Fruit fly (Drosophila melanogaster) whole organism, embryonic: Measurements from ENCODE around the gene Pdi.

ENCODE experiments used
- BtbVII ChIP-seq: fragments of 200-800 bp; sonication (Bioruptor generic); optimal IDR thresholded peaks from 3 replicates; lab custom pipeline; 2017; ENCODE audit warnings: missing biosample characterization, mild to moderate bottlenecking, missing genetic modification characterization
- CG1024 ChIP-seq: fragments of 200-800 bp; sonication (Bioruptor generic); IDR thresholded peaks from 2 replicates; pipeline ENCODE4 v1.3.6; 2022; ENCODE audit warnings: missing biosample characterization, missing genetic modification characterization
- CG11247 ChIP-seq: fragments of 200-800 bp; sonication (Bioruptor generic); IDR thresholded peaks from 2 replicates; pipeline ENCODE4 v1.3.6; 2022; ENCODE audit warnings: missing biosample characterization, missing genetic modification characterization
- CG12104 ChIP-seq: fragments of 200-800 bp; sonication (Bioruptor generic); optimal IDR thresholded peaks from 3 replicates; lab custom pipeline; 2016; ENCODE audit warnings: missing biosample characterization, missing genetic modification characterization
- CG1233 ChIP-seq: fragments of 200-800 bp; sonication (Bioruptor generic); optimal IDR thresholded peaks from 4 replicates; lab custom pipeline; 2018; ENCODE audit warnings: missing biosample characterization, mild to moderate bottlenecking, missing genetic modification characterization
- CG15601 ChIP-seq: fragments of 200-800 bp; sonication (Bioruptor generic); optimal IDR thresholded peaks from 3 replicates; lab custom pipeline; 2019; ENCODE audit warnings: missing biosample characterization, mild to moderate bottlenecking, missing genetic modification characterization, moderate library complexity
- CG1647 ChIP-seq: fragments of 200-800 bp; sonication (Bioruptor generic); optimal IDR thresholded peaks from 3 replicates; lab custom pipeline; 2016; ENCODE audit warnings: missing biosample characterization, missing genetic modification characterization
- CG16815 ChIP-seq: fragments of 200-800 bp; sonication (Bioruptor generic); optimal IDR thresholded peaks from 3 replicates; lab custom pipeline; 2017; ENCODE audit warnings: missing biosample characterization, mild to moderate bottlenecking, missing genetic modification characterization
- CG16863 ChIP-seq: fragments of 200-800 bp; sonication (Bioruptor generic); optimal IDR thresholded peaks from 3 replicates; lab custom pipeline; 2016; ENCODE audit warnings: missing biosample characterization, missing genetic modification characterization
- CG2875 ChIP-seq: fragments of 200-800 bp; sonication (Bioruptor generic); optimal IDR thresholded peaks from 2 replicates; lab custom pipeline; 2017; ENCODE audit warnings: missing biosample characterization, mild to moderate bottlenecking, missing genetic modification characterization, missing genetic modification reagents
- CG4282 ChIP-seq: fragments of 200-800 bp; sonication (Bioruptor generic); optimal IDR thresholded peaks from 2 replicates; lab custom pipeline; 2016; ENCODE audit warnings: missing biosample characterization, missing genetic modification characterization
- CG4854 ChIP-seq: fragments of 200-800 bp; sonication (Bioruptor generic); optimal IDR thresholded peaks from 2 replicates; lab custom pipeline; 2016; ENCODE audit warnings: missing biosample characterization, missing genetic modification characterization, inconsistent platforms
- CG6689 ChIP-seq: fragments of 200-800 bp; sonication (Bioruptor generic); IDR thresholded peaks from 2 replicates; pipeline ENCODE4 v1.3.6; 2022; ENCODE audit warnings: missing biosample characterization, missing genetic modification characterization
- CG8765 ChIP-seq: fragments of 200-800 bp; sonication (Bioruptor generic); IDR thresholded peaks from 2 replicates; pipeline ENCODE4 v1.3.6; 2022; ENCODE audit warnings: missing biosample characterization, missing genetic modification characterization
- CG8944 ChIP-seq: fragments of 200-800 bp; sonication (Bioruptor generic); optimal IDR thresholded peaks from 3 replicates; lab custom pipeline; 2016; ENCODE audit warnings: missing biosample characterization, missing genetic modification characterization
- D ChIP-seq, 2 experiments: fragments of 200-800 bp in 1 of 2; fragments of >200 bp in 1 of 2; sonication (Bioruptor generic) in 1 of 2; optimal IDR thresholded peaks; 2 replicates in 1 of 2; 3 replicates in 1 of 2; lab custom pipeline; 2017; ENCODE audit warnings: mild to moderate bottlenecking in 1 of 2, missing biosample characterization in 1 of 2, missing genetic modification characterization in 1 of 2, missing genetic modification reagents in 1 of 2
- Dek ChIP-seq: fragments of 200-800 bp; sonication (Bioruptor generic); optimal IDR thresholded peaks from 3 replicates; lab custom pipeline; 2019; ENCODE audit warnings: missing biosample characterization, mild to moderate bottlenecking, missing genetic modification characterization, moderate library complexity
- Fer1 ChIP-seq: fragments of 200-800 bp; sonication (Bioruptor generic); optimal IDR thresholded peaks from 2 replicates; lab custom pipeline; 2017; ENCODE audit warnings: missing biosample characterization, mild to moderate bottlenecking, missing genetic modification characterization
- Med ChIP-seq: fragments of 200-800 bp; sonication (Bioruptor generic); peaks from one replicate; lab custom pipeline; 2016; ENCODE audit warnings: missing biosample characterization, missing genetic modification characterization, mild to moderate bottlenecking, inconsistent platforms, moderate library complexity
- Mrtf ChIP-seq: fragments of 200-800 bp; sonication (Bioruptor generic); IDR thresholded peaks from 3 replicates; pipeline ENCODE4 v1.3.6; 2022; ENCODE audit warnings: missing biosample characterization, missing genetic modification characterization
- Myb ChIP-seq: fragments of 200-800 bp; sonication (Bioruptor generic); optimal IDR thresholded peaks from 2 replicates; lab custom pipeline; 2016; ENCODE audit warnings: missing biosample characterization, missing genetic modification characterization
- NK7.1 ChIP-seq: fragments of 200-800 bp; sonication (Bioruptor generic); optimal IDR thresholded peaks from 3 replicates; lab custom pipeline; 2016; ENCODE audit warnings: missing biosample characterization, missing genetic modification characterization
- Opbp ChIP-seq: fragments of 200-800 bp; sonication (Bioruptor generic); IDR thresholded peaks from 3 replicates; pipeline ENCODE4 v1.3.6; 2022; ENCODE audit warnings: missing biosample characterization, missing genetic modification characterization; ENCODE audit not compliant: partially characterized antibody
- Scr ChIP-seq: fragments of 200-800 bp; sonication (Bioruptor generic); IDR thresholded peaks from 2 replicates; pipeline ENCODE4 v1.3.6; 2022; ENCODE audit warnings: missing biosample characterization, missing genetic modification characterization; ENCODE audit not compliant: partially characterized antibody
- Stat92E ChIP-seq, 3 experiments: fragments of >200 bp in 2 of 3; fragments of 200-800 bp in 1 of 3; sonication (Bioruptor generic) in 1 of 3; optimal IDR thresholded peaks; 2 replicates each; lab custom pipeline; 2017 to 2019; ENCODE audit warnings: missing biosample characterization in 3 of 3, missing genetic modification characterization in 3 of 3, mild to moderate bottlenecking in 1 of 3, moderate library complexity in 1 of 3
- Taf1 ChIP-seq: fragments of 200-800 bp; sonication (Bioruptor generic); IDR thresholded peaks from 2 replicates; pipeline ENCODE4 v1.3.6; 2022; ENCODE audit warnings: missing biosample characterization, missing genetic modification characterization
- abd-A ChIP-seq: fragments of 200-800 bp; sonication (Bioruptor generic); optimal IDR thresholded peaks from 3 replicates; lab custom pipeline; 2019; ENCODE audit warnings: missing biosample characterization, mild to moderate bottlenecking, missing genetic modification characterization, moderate library complexity
- aop ChIP-seq: fragments of 200-800 bp; sonication (Bioruptor generic); IDR thresholded peaks from 2 replicates; pipeline ENCODE4 v1.3.6; 2022; ENCODE audit warnings: missing biosample characterization, missing genetic modification characterization
- cad ChIP-seq: fragments of >200 bp; optimal IDR thresholded peaks from 2 replicates; lab custom pipeline; 2017; ENCODE audit warnings: missing biosample characterization, missing genetic modification characterization
- chm ChIP-seq: fragments of 200-800 bp; sonication (Bioruptor generic); IDR thresholded peaks from 2 replicates; pipeline ENCODE4 v1.3.6; 2022; ENCODE audit warnings: missing biosample characterization, missing genetic modification characterization
- ci ChIP-seq: fragments of 200-800 bp; sonication (Bioruptor generic); IDR thresholded peaks from 3 replicates; pipeline ENCODE4 v1.3.6; 2022; ENCODE audit warnings: missing biosample characterization, missing genetic modification characterization
- croc ChIP-seq: fragments of 200-800 bp; sonication (Bioruptor generic); conservative IDR thresholded peaks from 3 replicates; pipeline ENCODE4 v1.3.6; 2022; ENCODE audit warnings: missing biosample characterization, missing genetic modification characterization
- crol ChIP-seq: fragments of 200-800 bp; sonication (Bioruptor generic); IDR thresholded peaks from 2 replicates; pipeline ENCODE4 v1.3.6; 2022; ENCODE audit warnings: missing biosample characterization, missing genetic modification characterization
- dimm ChIP-seq: fragments of 200-800 bp; sonication (Bioruptor generic); IDR thresholded peaks from 2 replicates; pipeline ENCODE4 v1.3.6; 2022; ENCODE audit warnings: missing biosample characterization, missing genetic modification characterization
- dysf ChIP-seq: fragments of 200-800 bp; sonication (Bioruptor generic); IDR thresholded peaks from 3 replicates; pipeline ENCODE4 v1.3.6; 2022; ENCODE audit warnings: missing biosample characterization, missing genetic modification characterization
- fd102C ChIP-seq: fragments of 200-800 bp; sonication (Bioruptor generic); optimal IDR thresholded peaks from 2 replicates; lab custom pipeline; 2018; ENCODE audit warnings: missing biosample characterization, mild to moderate bottlenecking, missing genetic modification characterization, moderate library complexity
- her ChIP-seq: fragments of 200-800 bp; sonication (Bioruptor generic); optimal IDR thresholded peaks from 2 replicates; lab custom pipeline; 2016; ENCODE audit warnings: missing biosample characterization, missing genetic modification characterization
- lilli ChIP-seq: fragments of 200-800 bp; sonication (Bioruptor generic); optimal IDR thresholded peaks from 3 replicates; lab custom pipeline; 2016; ENCODE audit warnings: missing biosample characterization, missing genetic modification characterization
- lmd ChIP-seq: fragments of 200-800 bp; sonication (Bioruptor generic); IDR thresholded peaks from 2 replicates; pipeline ENCODE4 v1.3.6; 2022; ENCODE audit warnings: missing biosample characterization, missing genetic modification characterization
- onecut ChIP-seq: fragments of 200-800 bp; sonication (Bioruptor generic); IDR thresholded peaks from 2 replicates; pipeline ENCODE4 v1.3.6; 2022; ENCODE audit warnings: missing biosample characterization, missing genetic modification characterization
- otp ChIP-seq: fragments of 200-800 bp; sonication (Bioruptor generic); IDR thresholded peaks from 3 replicates; pipeline ENCODE4, ENCODE4 v1.3.6; 2022; ENCODE audit warnings: missing biosample characterization, missing genetic modification characterization
- pfk ChIP-seq: fragments of 200-800 bp; sonication (Bioruptor generic); optimal IDR thresholded peaks from 2 replicates; lab custom pipeline; 2018; ENCODE audit warnings: missing biosample characterization, mild to moderate bottlenecking, missing genetic modification characterization, moderate library complexity
- psq ChIP-seq: fragments of 200-800 bp; sonication (Bioruptor generic); optimal IDR thresholded peaks from 2 replicates; lab custom pipeline; 2017; ENCODE audit warnings: missing biosample characterization, missing genetic modification characterization
- pzg ChIP-seq: fragments of 200-800 bp; sonication (Bioruptor generic); optimal IDR thresholded peaks from 3 replicates; lab custom pipeline; 2018; ENCODE audit warnings: missing biosample characterization, mild to moderate bottlenecking, missing genetic modification characterization, moderate library complexity
- sug ChIP-seq: fragments of 200-800 bp; optimal IDR thresholded peaks from 2 replicates; lab custom pipeline; 2019; ENCODE audit warnings: missing biosample characterization, mild to moderate bottlenecking, missing genetic modification characterization, moderate library complexity
- tll ChIP-seq, 2 experiments: fragments of 200-800 bp in 1 of 2; fragments of >200 bp in 1 of 2; sonication (Bioruptor generic) in 1 of 2; optimal IDR thresholded peaks; 2 replicates each; lab custom pipeline; 2017 to 2019; ENCODE audit warnings: missing biosample characterization in 2 of 2, missing genetic modification characterization in 2 of 2, mild to moderate bottlenecking in 1 of 2, moderate library complexity in 1 of 2
- toy ChIP-seq: fragments of 200-800 bp; sonication (Bioruptor generic); IDR thresholded peaks from 2 replicates; pipeline ENCODE4 v1.3.6; 2022; ENCODE audit warnings: missing biosample characterization, missing genetic modification characterization
- tup ChIP-seq: fragments of 200-800 bp; sonication (Bioruptor generic); optimal IDR thresholded peaks from 2 replicates; lab custom pipeline; 2016; ENCODE audit warnings: missing biosample characterization, mild to moderate bottlenecking, missing genetic modification characterization, moderate library complexity
- usp ChIP-seq: fragments of >200 bp; optimal IDR thresholded peaks from 2 replicates; lab custom pipeline; 2017; ENCODE audit warnings: missing biosample characterization, missing genetic modification characterization

The Pdi gene

dm6 chr3L:15158330-15159114 lies 15.9 kb upstream of the Pdi start, which contains the start of the genes Msh6 and Prp31 (continued):
- TF ChIP-seq cad (GFP tag; lab: Kevin White, UChicago): no peak
- TF ChIP-seq Opbp (GFP tag; lab: Robert Waterston, UW): no peak
- TF ChIP-seq dimm: peak; percentile 47; the same call in 1 of the 2 replicates
- peak; percentile 58 for TF ChIP-seq lmd (GFP tag; lab: Robert Waterston, UW)
- no peak for TF ChIP-seq pfk (GFP tag; lab: Kevin White, UChicago)
- TF ChIP-seq CG2875: no peak
- peak; percentile 32 for TF ChIP-seq pzg (GFP tag; lab: Kevin White, UChicago)
- TF ChIP-seq D (optimal IDR thresholded peaks at IDR 0.05; lab: Kevin White, UChicago): no peak
- peak; percentile 9 for TF ChIP-seq D (GFP tag; optimal IDR thresholded peaks at IDR 0.05; lab: Kevin White, UChicago)
- TF ChIP-seq CG11247 (GFP tag; lab: Robert Waterston, UW): no peak
- TF ChIP-seq CG16863 (GFP tag; lab: Kevin White, UChicago): peak; percentile 56
- 0 out of 3 replicates have a peak, but pooled peaks have one; percentile 20 for TF ChIP-seq Mrtf
- peak; percentile 60 for TF ChIP-seq croc
- TF ChIP-seq tll (GFP tag; optimal IDR thresholded peaks at IDR 0.05; lab: Kevin White, UChicago): peak in 1 of 2 experiments; percentile 15
- peak; percentile 72; the same call in 2 of the 3 replicates for TF ChIP-seq dysf (GFP tag; lab: Robert Waterston, UW)
- TF ChIP-seq tup (GFP tag; lab: Kevin White, UChicago): no peak
- no peak for TF ChIP-seq otp (GFP tag; lab: Robert Waterston, UW)
- TF ChIP-seq CG16815 (GFP tag; lab: Kevin White, UChicago): peak; percentile 74
- TF ChIP-seq CG6689 (GFP tag; lab: Robert Waterston, UW): peak; percentile 63
- TF ChIP-seq Stat92E (GFP tag; optimal IDR thresholded peaks at IDR 0.05; lab: Kevin White, UChicago): no peak
- no peak for TF ChIP-seq CG4282
- TF ChIP-seq CG1024: peak; percentile 50; the same call in 1 of the 2 replicates
- TF ChIP-seq Fer1: peak; percentile 40
- TF ChIP-seq Myb: peak; percentile 44
- 0 out of 3 replicates have a peak, but pooled peaks have one; percentile 46 for TF ChIP-seq ci (GFP tag; lab: Robert Waterston, UW)
- no peak for TF ChIP-seq Taf1
- no peak for TF ChIP-seq her (GFP tag; lab: Kevin White, UChicago)
- no peak for TF ChIP-seq NK7.1
- TF ChIP-seq CG1233: peak; percentile 63
- peak; percentile 72 for TF ChIP-seq lilli (GFP tag; lab: Kevin White, UChicago)
- peak; percentile 30 for TF ChIP-seq Dek (tag; lab: Kevin White, UChicago)
- no peak for TF ChIP-seq crol (GFP tag; lab: Robert Waterston, UW)
- TF ChIP-seq CG1647: no peak
- TF ChIP-seq CG8765 (GFP tag; lab: Robert Waterston, UW): no peak
- peak; percentile 64 for TF ChIP-seq CG12104
- TF ChIP-seq abd-A (tag; lab: Kevin White, UChicago): no peak
- TF ChIP-seq psq (GFP tag; lab: Kevin White, UChicago): peak; percentile 46
- TF ChIP-seq CG4854 (GFP tag; lab: Kevin White, UChicago): peak; percentile 22
- no peak for TF ChIP-seq BtbVII (GFP tag; lab: Kevin White, UChicago)
- peak; percentile 68 for TF ChIP-seq CG8944 (GFP tag; lab: Kevin White, UChicago)
- no peak for TF ChIP-seq fd102C (GFP tag; lab: Kevin White, UChicago)
- TF ChIP-seq CG15601 (tag; lab: Kevin White, UChicago): peak; percentile 44
- no peak for TF ChIP-seq aop
- peak; percentile 75 for TF ChIP-seq sug (tag; lab: Kevin White, UChicago)
- no peak for TF ChIP-seq Scr
- no peak for TF ChIP-seq toy (GFP tag; lab: Robert Waterston, UW)
- no peak for TF ChIP-seq usp (GFP tag; lab: Kevin White, UChicago)
- TF ChIP-seq onecut (GFP tag; lab: Robert Waterston, UW): peak; percentile 22; the same call in 1 of the 2 replicates
- TF ChIP-seq chm: peak; percentile 30; the same call in 1 of the 2 replicates
- peak; percentile 53 for TF ChIP-seq Med (GFP tag; lab: Kevin White, UChicago)
